Fruit fly (Drosophila melanogaster) whole organism, embryonic: ENCODE measurements around the gene CG8236.

ENCODE experiments used
- ATbp ChIP-seq: fragments of 200-800 bp; sonication (Bioruptor generic); optimal IDR thresholded peaks from 2 replicates; lab custom pipeline; 2017; ENCODE audit warnings: missing biosample characterization, mild to moderate bottlenecking, missing genetic modification characterization, missing genetic modification reagents
- B-H1 ChIP-seq: fragments of 200-800 bp; sonication (Bioruptor generic); IDR thresholded peaks from 3 replicates; pipeline ENCODE4 v1.3.6; 2022; ENCODE audit warnings: missing biosample characterization, missing genetic modification characterization
- CG1024 ChIP-seq: fragments of 200-800 bp; sonication (Bioruptor generic); IDR thresholded peaks from 2 replicates; pipeline ENCODE4 v1.3.6; 2022; ENCODE audit warnings: missing biosample characterization, missing genetic modification characterization
- CG10267 ChIP-seq: fragments of 200-800 bp; sonication (Bioruptor generic); optimal IDR thresholded peaks from 2 replicates; lab custom pipeline; 2018; ENCODE audit warnings: missing biosample characterization, mild to moderate bottlenecking, missing genetic modification characterization, moderate library complexity
- CG10654 ChIP-seq: fragments of 200-800 bp; sonication (Bioruptor generic); optimal IDR thresholded peaks from 2 replicates; lab custom pipeline; 2016; ENCODE audit warnings: missing biosample characterization, missing genetic modification characterization
- CG11696 ChIP-seq: fragments of 200-800 bp; sonication (Bioruptor generic); IDR thresholded peaks from 2 replicates; pipeline ENCODE4 v1.3.6; 2022; ENCODE audit warnings: missing biosample characterization, missing genetic modification characterization
- CG13894 ChIP-seq: fragments of 200-800 bp; sonication (Bioruptor generic); optimal IDR thresholded peaks from 3 replicates; lab custom pipeline; 2018; ENCODE audit warnings: missing biosample characterization, mild to moderate bottlenecking, missing genetic modification characterization, moderate library complexity
- CG14050 ChIP-seq: fragments of 200-800 bp; sonication (Bioruptor generic); IDR thresholded peaks from 3 replicates; pipeline ENCODE4 v1.3.6; 2022; ENCODE audit warnings: missing biosample characterization, missing genetic modification characterization
- CG14441 ChIP-seq: fragments of 200-800 bp; sonication (Bioruptor generic); IDR thresholded peaks from 2 replicates; pipeline ENCODE4 v1.3.6; 2022; ENCODE audit warnings: missing biosample characterization, missing genetic modification characterization
- CG14710 ChIP-seq: fragments of 200-800 bp; sonication (Bioruptor generic); optimal IDR thresholded peaks from 3 replicates; lab custom pipeline; 2019; ENCODE audit warnings: missing biosample characterization, mild to moderate bottlenecking, missing genetic modification characterization, moderate library complexity
- CG14965 ChIP-seq: fragments of 200-800 bp; sonication (Bioruptor generic); optimal IDR thresholded peaks from 2 replicates; lab custom pipeline; 2016; ENCODE audit warnings: missing biosample characterization, missing genetic modification characterization, borderline replicate concordance
- CG17328 ChIP-seq: fragments of 200-800 bp; sonication (Bioruptor generic); IDR thresholded peaks from 2 replicates; pipeline ENCODE4 v1.3.6; 2022; ENCODE audit warnings: missing biosample characterization, missing genetic modification characterization
- CG30020 ChIP-seq: fragments of 200-800 bp; optimal IDR thresholded peaks from 2 replicates; lab custom pipeline; 2019; ENCODE audit warnings: missing biosample characterization, mild to moderate bottlenecking, missing genetic modification characterization, moderate library complexity
- CG31441 ChIP-seq: fragments of 200-800 bp; sonication (Bioruptor generic); IDR thresholded peaks from 2 replicates; pipeline ENCODE4 v1.3.6; 2022; ENCODE audit warnings: missing biosample characterization, missing genetic modification characterization
- CG3838 ChIP-seq: fragments of 200-800 bp; sonication (Bioruptor generic); optimal IDR thresholded peaks from 3 replicates; lab custom pipeline; 2016; ENCODE audit warnings: missing biosample characterization, missing genetic modification characterization
- CG4820 ChIP-seq: fragments of 200-800 bp; sonication (Bioruptor generic); optimal IDR thresholded peaks from 3 replicates; lab custom pipeline; 2016; ENCODE audit warnings: missing biosample characterization, missing genetic modification characterization
- CG6272 ChIP-seq: fragments of 200-800 bp; sonication (Bioruptor generic); IDR thresholded peaks from 2 replicates; pipeline ENCODE4 v1.3.6; 2022; ENCODE audit warnings: missing biosample characterization, missing genetic modification characterization
- CG7556 ChIP-seq: fragments of 200-800 bp; sonication (Bioruptor generic); optimal IDR thresholded peaks from 2 replicates; lab custom pipeline; 2017; ENCODE audit warnings: missing biosample characterization, mild to moderate bottlenecking, missing genetic modification characterization
- CG7928 ChIP-seq: fragments of 200-800 bp; sonication (Bioruptor generic); optimal IDR thresholded peaks from 2 replicates; lab custom pipeline; 2017; ENCODE audit warnings: missing biosample characterization, mild to moderate bottlenecking, missing genetic modification characterization
- CG8359 ChIP-seq: fragments of 200-800 bp; sonication (Bioruptor generic); optimal IDR thresholded peaks from 2 replicates; lab custom pipeline; 2017; ENCODE audit warnings: missing biosample characterization, mild to moderate bottlenecking, missing genetic modification characterization, borderline replicate concordance
- CG9817 ChIP-seq: fragments of 200-800 bp; sonication (Bioruptor generic); optimal IDR thresholded peaks from 2 replicates; lab custom pipeline; 2018; ENCODE audit warnings: missing biosample characterization, mild to moderate bottlenecking, missing genetic modification characterization, moderate library complexity
- Dek ChIP-seq: fragments of 200-800 bp; sonication (Bioruptor generic); optimal IDR thresholded peaks from 3 replicates; lab custom pipeline; 2019; ENCODE audit warnings: missing biosample characterization, mild to moderate bottlenecking, missing genetic modification characterization, moderate library complexity
- Dip2 ChIP-seq: fragments of 200-800 bp; sonication (Bioruptor generic); IDR thresholded peaks from 2 replicates; pipeline ENCODE4 v1.3.6; 2022; ENCODE audit warnings: missing biosample characterization, missing genetic modification characterization
- H2.0 ChIP-seq: fragments of 200-800 bp; sonication (Bioruptor generic); IDR thresholded peaks from 2 replicates; pipeline ENCODE4 v1.3.6; 2022; ENCODE audit warnings: missing biosample characterization, missing genetic modification characterization
- HHEX ChIP-seq: fragments of 200-800 bp; sonication (Bioruptor generic); optimal IDR thresholded peaks from 3 replicates; lab custom pipeline; 2017; ENCODE audit warnings: missing biosample characterization, mild to moderate bottlenecking, missing genetic modification characterization, missing genetic modification reagents
- NC2β ChIP-seq: fragments of 200-800 bp; sonication (Bioruptor generic); optimal IDR thresholded peaks from 2 replicates; lab custom pipeline; 2016; ENCODE audit warnings: missing biosample characterization, missing genetic modification characterization
- Nf-YA ChIP-seq: fragments of 200-800 bp; sonication (Bioruptor generic); IDR thresholded peaks from 2 replicates; pipeline ENCODE4 v1.3.6; 2022; ENCODE audit warnings: missing biosample characterization, missing genetic modification characterization
- Ravus ChIP-seq: fragments of 200-800 bp; sonication (Bioruptor generic); IDR thresholded peaks from 2 replicates; pipeline ENCODE4 v1.3.6; 2022; ENCODE audit warnings: missing biosample characterization, missing genetic modification characterization
- Six4 ChIP-seq: fragments of 200-800 bp; sonication (Bioruptor generic); optimal IDR thresholded peaks from 2 replicates; lab custom pipeline; 2016; ENCODE audit warnings: missing biosample characterization, missing genetic modification characterization
- cas ChIP-seq: fragments of 200-800 bp; sonication (Bioruptor generic); IDR thresholded peaks from 2 replicates; pipeline ENCODE4 v1.3.6; 2022; ENCODE audit warnings: missing biosample characterization, missing genetic modification characterization
- danr ChIP-seq: fragments of 200-800 bp; sonication (Bioruptor generic); IDR thresholded peaks from 2 replicates; pipeline ENCODE4 v1.3.6; 2022; ENCODE audit warnings: missing biosample characterization, missing genetic modification characterization
- gce ChIP-seq: fragments of 200-800 bp; sonication (Bioruptor generic); IDR thresholded peaks from 3 replicates; pipeline ENCODE4 v1.3.6; 2022; ENCODE audit warnings: missing biosample characterization, missing genetic modification characterization
- gcm ChIP-seq: fragments of 200-800 bp; sonication (Bioruptor generic); optimal IDR thresholded peaks from 2 replicates; lab custom pipeline; 2019; ENCODE audit warnings: missing biosample characterization, mild to moderate bottlenecking, missing genetic modification characterization, moderate library complexity
- gcm2 ChIP-seq: fragments of 200-800 bp; sonication (Bioruptor generic); optimal IDR thresholded peaks from 2 replicates; lab custom pipeline; 2016; ENCODE audit warnings: missing biosample characterization, missing genetic modification characterization
- gem ChIP-seq: fragments of 200-800 bp; sonication (Bioruptor generic); optimal IDR thresholded peaks from 2 replicates; lab custom pipeline; 2019; ENCODE audit warnings: missing biosample characterization, mild to moderate bottlenecking, missing genetic modification characterization, moderate library complexity
- gsb-n ChIP-seq: fragments of 200-800 bp; sonication (Bioruptor generic); optimal IDR thresholded peaks from 3 replicates; lab custom pipeline; 2018; ENCODE audit warnings: missing biosample characterization, mild to moderate bottlenecking, missing genetic modification characterization
- jigr1 ChIP-seq: fragments of 200-800 bp; sonication (Bioruptor generic); IDR thresholded peaks from 3 replicates; pipeline ENCODE4 v1.3.6; 2022; ENCODE audit warnings: missing biosample characterization, missing genetic modification characterization
- ken ChIP-seq: fragments of 200-800 bp; sonication (Bioruptor generic); IDR thresholded peaks from 3 replicates; pipeline ENCODE4 v1.3.6; 2022; ENCODE audit warnings: missing biosample characterization, missing genetic modification characterization
- lab ChIP-seq: fragments of 200-800 bp; sonication (Bioruptor generic); optimal IDR thresholded peaks from 3 replicates; lab custom pipeline; 2017; ENCODE audit warnings: missing biosample characterization, missing genetic modification characterization, mild to moderate bottlenecking, moderate library complexity, missing genetic modification reagents
- pb ChIP-seq: fragments of 200-800 bp; sonication (Bioruptor generic); optimal IDR thresholded peaks from 3 replicates; lab custom pipeline; 2016; ENCODE audit warnings: missing biosample characterization, missing genetic modification characterization
- peb ChIP-seq: fragments of 200-800 bp; sonication (Bioruptor generic); IDR thresholded peaks from 2 replicates; pipeline ENCODE4 v1.3.6; 2022; ENCODE audit warnings: missing biosample characterization, missing genetic modification characterization
- run ChIP-seq: fragments of 200-800 bp; sonication (Bioruptor generic); optimal IDR thresholded peaks from 3 replicates; lab custom pipeline; 2018; ENCODE audit warnings: missing biosample characterization, mild to moderate bottlenecking, missing genetic modification characterization
- sim ChIP-seq: fragments of 200-800 bp; sonication (Bioruptor generic); IDR thresholded peaks from 2 replicates; pipeline ENCODE4 v1.3.6; 2022; ENCODE audit warnings: missing biosample characterization, missing genetic modification characterization
- so ChIP-seq: fragments of 200-800 bp; sonication (Bioruptor generic); IDR thresholded peaks from 3 replicates; pipeline ENCODE4 v1.3.6; 2022; ENCODE audit warnings: missing biosample characterization, missing genetic modification characterization
- sob ChIP-seq: fragments of 200-800 bp; sonication (Bioruptor generic); IDR thresholded peaks from 2 replicates; pipeline ENCODE4 v1.3.6; 2022; ENCODE audit warnings: missing biosample characterization, missing genetic modification characterization
- sr ChIP-seq: fragments of 200-800 bp; sonication (Bioruptor generic); IDR thresholded peaks from 3 replicates; pipeline ENCODE4 v1.3.6; 2022; ENCODE audit warnings: missing biosample characterization, missing genetic modification characterization
- stc ChIP-seq: fragments of 200-800 bp; sonication (Bioruptor generic); IDR thresholded peaks from 2 replicates; pipeline ENCODE4 v1.3.6; 2022; ENCODE audit warnings: missing biosample characterization, missing genetic modification characterization
- tap ChIP-seq: fragments of 200-800 bp; optimal IDR thresholded peaks from 3 replicates; lab custom pipeline; 2019; ENCODE audit warnings: missing biosample characterization, mild to moderate bottlenecking, missing genetic modification characterization, moderate library complexity
- trh ChIP-seq: fragments of 200-800 bp; sonication (Bioruptor generic); optimal IDR thresholded peaks from 2 replicates; lab custom pipeline; 2016; ENCODE audit warnings: missing biosample characterization, missing genetic modification characterization
- zen2 ChIP-seq: fragments of 200-800 bp; sonication (Bioruptor generic); IDR thresholded peaks from 3 replicates; pipeline ENCODE4 v1.3.6; 2022; ENCODE audit warnings: missing biosample characterization, missing genetic modification characterization; ENCODE audit not compliant: partially characterized antibody

Gene CG8236

dm6 chr3R:8788722-8789400 is 19.7 kb downstream of the CG8236 start (continued):
- peak; percentile 31; the same call in 1 of the 2 replicates for TF ChIP-seq CG6272 (GFP tag; lab: Robert Waterston, UW)
- peak; percentile 63 for TF ChIP-seq ATbp (GFP tag; lab: Kevin White, UChicago)
- peak; percentile 78 for TF ChIP-seq danr (GFP tag; lab: Robert Waterston, UW)
- TF ChIP-seq ken (GFP tag; lab: Robert Waterston, UW) = peak; percentile 54; the same call in 2 of the 3 replicates
- peak; percentile 31 for TF ChIP-seq Six4 (GFP tag; lab: Kevin White, UChicago)
- peak; percentile 34; the same call in 1 of the 2 replicates for TF ChIP-seq sob (GFP tag; lab: Robert Waterston, UW)
- no peak for TF ChIP-seq CG8359 (GFP tag; lab: Kevin White, UChicago)
- TF ChIP-seq NC2β (GFP tag; lab: Kevin White, UChicago) = no peak
- peak; percentile 33 for TF ChIP-seq CG10267 (tag; lab: Kevin White, UChicago)
- peak; percentile 8 for TF ChIP-seq gcm (GFP tag; lab: Kevin White, UChicago)
- peak; percentile 70; the same call in 1 of the 3 replicates for TF ChIP-seq gce (GFP tag; lab: Robert Waterston, UW)
- TF ChIP-seq CG4820 (GFP tag; lab: Kevin White, UChicago) = peak; percentile 31
- TF ChIP-seq CG9817 = no peak
- no peak for TF ChIP-seq CG7928 (GFP tag; lab: Kevin White, UChicago)
- TF ChIP-seq gcm2 (GFP tag; lab: Kevin White, UChicago) = peak; percentile 25
- peak; percentile 72 for TF ChIP-seq gem
- TF ChIP-seq HHEX (GFP tag; lab: Kevin White, UChicago) = peak; percentile 1
- TF ChIP-seq pb (GFP tag; lab: Kevin White, UChicago) = no peak
- peak; percentile 82 for TF ChIP-seq stc (GFP tag; lab: Robert Waterston, UW)
- TF ChIP-seq gsb-n (tag; lab: Kevin White, UChicago) = peak; percentile 2
- TF ChIP-seq sr = peak; percentile 73; the same call in 2 of the 3 replicates
- peak; percentile 69 for TF ChIP-seq tap
- no peak for TF ChIP-seq CG3838 (GFP tag; lab: Kevin White, UChicago)
- TF ChIP-seq Ravus = no peak
- peak; percentile 37 for TF ChIP-seq CG7556 (GFP tag; lab: Kevin White, UChicago)
- TF ChIP-seq CG14965 (GFP tag; lab: Kevin White, UChicago) = no peak
- TF ChIP-seq zen2 (GFP tag; lab: Robert Waterston, UW) = no peak
- TF ChIP-seq Nf-YA (GFP tag; lab: Robert Waterston, UW) = peak; percentile 55; the same call in 1 of the 2 replicates
- peak; percentile 72 for TF ChIP-seq H2.0
- peak; percentile 40 for TF ChIP-seq lab
- peak; percentile 30; the same call in 1 of the 2 replicates for TF ChIP-seq CG1024 (GFP tag; lab: Robert Waterston, UW)
- no peak for TF ChIP-seq run (tag; lab: Kevin White, UChicago)
- TF ChIP-seq trh = no peak
- no peak for TF ChIP-seq cas (GFP tag; lab: Robert Waterston, UW)
- TF ChIP-seq sim (GFP tag; lab: Robert Waterston, UW) = peak; percentile 56; the same call in 1 of the 2 replicates
- peak; percentile 65; the same call in 2 of the 3 replicates for TF ChIP-seq jigr1
- TF ChIP-seq CG30020 (tag; lab: Kevin White, UChicago) = no peak
- peak; percentile 81 for TF ChIP-seq so (GFP tag; lab: Robert Waterston, UW)
- TF ChIP-seq CG14710 = peak; percentile 14
- peak; percentile 47; the same call in 1 of the 2 replicates for TF ChIP-seq peb (GFP tag; lab: Robert Waterston, UW)
- peak; percentile 29 for TF ChIP-seq CG10654 (GFP tag; lab: Kevin White, UChicago)
- TF ChIP-seq CG11696 (GFP tag; lab: Robert Waterston, UW) = peak; percentile 90
- TF ChIP-seq CG14050 (GFP tag; lab: Robert Waterston, UW) = peak; percentile 65
- TF ChIP-seq CG14441 (GFP tag; lab: Robert Waterston, UW) = peak; percentile 80
- TF ChIP-seq CG13894 = no peak
- peak; percentile 81 for TF ChIP-seq CG31441 (GFP tag; lab: Robert Waterston, UW)
- TF ChIP-seq Dip2 (GFP tag; lab: Robert Waterston, UW) = no peak
- peak; percentile 56; the same call in 2 of the 3 replicates for TF ChIP-seq B-H1 (GFP tag; lab: Robert Waterston, UW)
- peak; percentile 21 for TF ChIP-seq Dek
- TF ChIP-seq CG17328 (GFP tag; lab: Robert Waterston, UW) = peak; percentile 67
